Worm (Caenorhabditis elegans): ENCODE measurements around the gene rpac-40.

rpac-40 gene

DNA sequence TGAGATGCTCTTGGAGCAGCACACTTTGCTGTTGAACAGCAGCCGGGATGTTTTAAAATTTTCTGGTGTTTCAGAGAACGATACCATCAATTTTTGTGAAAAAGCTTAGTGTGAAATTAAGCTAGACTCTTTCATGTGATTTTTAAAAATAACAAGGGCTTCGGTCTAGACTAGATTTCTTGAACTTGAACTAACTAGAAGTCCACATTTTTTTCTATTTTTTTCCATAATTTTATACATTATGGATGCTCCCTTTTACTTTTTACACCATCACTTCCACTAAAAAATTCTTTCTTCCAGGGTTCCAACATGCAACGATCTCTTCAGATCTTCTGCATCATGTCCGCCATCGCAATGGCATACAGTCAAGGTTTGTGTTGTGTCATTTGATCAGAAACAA is 36.8 kb downstream of the rpac-40 start, which contains the start of gene nlp-13:
TSS of gene nlp-13 (plus strand) at position 301 of the 400 bp plus-strand sequence.
- TF ChIP-seq pqm-1 (tag; optimal IDR thresholded peaks at IDR 0.05): no peak
- no peak for TF ChIP-seq ama-1 (optimal IDR thresholded peaks at IDR 0.05)
- TF ChIP-seq R02D3.7 (tag; optimal IDR thresholded peaks at IDR 0.05): no peak
- TF ChIP-seq nhr-11 (tag; optimal IDR thresholded peaks at IDR 0.05): no peak
- TF ChIP-seq tbx-2 (tag; optimal IDR thresholded peaks at IDR 0.05): no peak
- no peak for TF ChIP-seq elt-3 (tag; optimal IDR thresholded peaks at IDR 0.05)
- TF ChIP-seq lsy-12 (tag; optimal IDR thresholded peaks at IDR 0.05): no peak
- TF ChIP-seq fkh-2 (tag; optimal IDR thresholded peaks at IDR 0.05): no peak
- TF ChIP-seq eor-1 (tag; optimal IDR thresholded peaks at IDR 0.05): no peak
- TF ChIP-seq mdl-1 (tag; optimal IDR thresholded peaks at IDR 0.05): no peak

DNA sequence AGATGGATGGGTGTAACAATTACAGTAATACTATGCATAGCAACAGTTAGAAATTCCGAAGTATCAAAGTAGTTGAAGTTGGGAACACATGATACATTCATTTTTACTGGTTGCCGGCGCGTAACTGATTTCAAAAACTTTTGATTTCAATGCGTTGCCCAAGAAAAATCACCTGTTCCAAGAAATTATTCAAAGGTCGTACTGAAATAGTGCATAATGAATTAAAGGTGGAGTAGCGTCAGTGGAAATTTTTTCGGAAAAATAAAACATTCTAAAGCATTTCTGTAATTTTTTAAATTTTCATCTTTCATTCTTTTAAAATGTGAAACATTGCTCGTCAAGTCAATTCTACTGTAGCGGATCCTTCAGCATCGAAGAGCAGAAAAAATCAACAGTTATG is 41.0 kb downstream of the rpac-40 start, which contains the start of gene srh-204:
TSS of gene srh-204 (minus strand) at position 101 of the 400 bp plus-strand sequence.
- TF ChIP-seq fkh-10 (GFP tag; optimal IDR thresholded peaks at IDR 0.05) (no peak), pha-4 (tag; optimal IDR thresholded peaks at IDR 0.05) (no peak), unc-62 (GFP tag; optimal IDR thresholded peaks at IDR 0.05) (no peak), nfya-1 (tag; optimal IDR thresholded peaks at IDR 0.05; ENCODE audit: insufficient read depth) (no peak), egl-27 (tag; optimal IDR thresholded peaks at IDR 0.05) (no peak), hmg-11 (tag; optimal IDR thresholded peaks at IDR 0.05) (no peak), nhr-76 (tag; optimal IDR thresholded peaks at IDR 0.05) (no peak), mml-1 (tag; optimal IDR thresholded peaks at IDR 0.05) (no peak), tbx-2 (tag; optimal IDR thresholded peaks at IDR 0.05) (no peak), lin-39 (tag; optimal IDR thresholded peaks at IDR 0.05) (no peak), ZK546.5 (tag; optimal IDR thresholded peaks at IDR 0.05) (no peak), lsy-12 (tag; optimal IDR thresholded peaks at IDR 0.05) (no peak), R02D3.7 (tag; optimal IDR thresholded peaks at IDR 0.05) (no peak), aly-2 (tag; optimal IDR thresholded peaks at IDR 0.05) (no peak), fkh-2 (tag; optimal IDR thresholded peaks at IDR 0.05) (no peak), nhr-77 (tag; optimal IDR thresholded peaks at IDR 0.05) (no peak), elt-3 (tag; optimal IDR thresholded peaks at IDR 0.05) (no peak), nhr-28 (tag; optimal IDR thresholded peaks at IDR 0.05) (no peak), zag-1 (tag; optimal IDR thresholded peaks at IDR 0.05) (no peak), sea-2 (GFP tag; optimal IDR thresholded peaks at IDR 0.05) (no peak)

DNA sequence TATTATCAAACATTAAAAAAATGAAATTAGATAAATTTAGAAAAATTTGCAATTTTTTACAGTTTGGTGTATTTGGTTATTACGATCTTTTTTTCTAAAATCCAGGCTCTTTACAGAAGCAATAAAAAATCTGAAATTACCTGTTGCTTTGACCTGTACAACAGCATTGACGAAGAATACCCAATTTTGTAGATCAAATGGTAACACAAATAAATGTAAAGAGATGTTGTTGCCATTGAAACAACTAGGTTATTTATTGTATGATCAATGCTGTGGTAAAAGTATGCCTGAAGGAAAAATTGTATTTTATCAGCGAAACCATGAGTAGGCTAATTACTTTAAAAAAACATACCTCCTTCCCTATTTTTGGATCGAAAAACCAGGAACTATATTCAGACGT is 42.3 kb downstream of the rpac-40 start:
- no peak for TF ChIP-seq nhr-76 (tag; optimal IDR thresholded peaks at IDR 0.05)
- TF ChIP-seq elt-1 (tag; optimal IDR thresholded peaks at IDR 0.05): no peak

DNA sequence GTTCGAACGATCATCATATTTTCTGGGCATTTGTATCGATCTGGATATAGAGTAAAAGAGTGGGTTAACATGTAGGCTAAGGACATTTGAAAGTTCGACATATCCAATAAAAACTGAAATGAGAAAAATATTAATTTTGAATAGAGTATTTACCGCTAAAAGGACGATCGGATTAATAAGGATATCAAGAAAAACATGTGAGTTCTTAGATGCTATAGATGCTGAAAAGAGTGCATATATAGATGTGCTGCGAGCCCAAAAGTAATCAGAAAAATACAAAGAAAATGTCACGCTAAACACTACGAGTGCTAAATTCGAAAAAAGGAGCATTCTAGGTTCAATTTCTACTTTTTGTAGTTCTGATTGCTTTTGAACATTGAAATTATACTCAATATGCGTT is 43.1 kb downstream of the rpac-40 start, which contains the start of gene srt-12:
TSS of gene srt-12 (minus strand) at position 101 of the 400 bp plus-strand sequence.
- TF ChIP-seq aly-2 (tag; optimal IDR thresholded peaks at IDR 0.05) (no peak), nhr-28 (tag; optimal IDR thresholded peaks at IDR 0.05) (no peak), ceh-16 (tag; optimal IDR thresholded peaks at IDR 0.05) (no peak), lin-39 (tag; optimal IDR thresholded peaks at IDR 0.05) (no peak), jun-1 (tag; optimal IDR thresholded peaks at IDR 0.05) (no peak), hmg-11 (tag; optimal IDR thresholded peaks at IDR 0.05) (no peak), zag-1 (tag; optimal IDR thresholded peaks at IDR 0.05) (no peak), R02D3.7 (tag; optimal IDR thresholded peaks at IDR 0.05) (no peak), ceh-28 (tag; optimal IDR thresholded peaks at IDR 0.05) (no peak), elt-3 (tag; optimal IDR thresholded peaks at IDR 0.05) (no peak), skn-1 (tag; optimal IDR thresholded peaks at IDR 0.05) (no peak), mdl-1 (tag; optimal IDR thresholded peaks at IDR 0.05) (no peak), daf-12 (tag; optimal IDR thresholded peaks at IDR 0.05) (no peak), ceh-9 (tag; optimal IDR thresholded peaks at IDR 0.05) (no peak), tbx-2 (tag; optimal IDR thresholded peaks at IDR 0.05) (no peak), ama-1 (optimal IDR thresholded peaks at IDR 0.05) (no peak), nhr-12 (tag; optimal IDR thresholded peaks at IDR 0.05) (no peak), nhr-25 (tag; optimal IDR thresholded peaks at IDR 0.05) (no peak), pha-4 (tag; optimal IDR thresholded peaks at IDR 0.05) (no peak), fos-1 (tag; optimal IDR thresholded peaks at IDR 0.05) (no peak)

DNA sequence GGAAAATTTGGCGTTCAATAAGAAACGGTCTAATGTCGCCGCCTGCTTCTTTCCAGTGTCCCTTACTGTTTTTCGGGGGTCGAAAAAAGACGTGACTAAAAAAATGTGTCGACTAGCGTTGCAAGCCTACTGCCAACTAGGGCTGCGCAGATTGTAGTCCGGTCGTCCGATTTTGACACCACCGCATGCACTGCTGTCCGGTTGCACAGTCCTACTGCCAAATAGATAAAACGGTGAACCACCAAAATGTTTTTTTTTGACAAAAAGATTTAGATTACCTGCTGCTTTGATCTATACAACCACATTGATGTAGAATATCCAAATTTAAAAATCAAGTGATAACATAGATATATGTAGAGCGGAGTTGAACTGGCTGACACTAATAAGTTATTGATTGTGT is 49.1 kb downstream of the rpac-40 start:
- no peak for TF ChIP-seq nhr-11 (tag; optimal IDR thresholded peaks at IDR 0.05)
- TF ChIP-seq snpc-4 (tag; optimal IDR thresholded peaks at IDR 0.05): no peak
- TF ChIP-seq nhr-25 (tag; optimal IDR thresholded peaks at IDR 0.05): no peak
